Worm (Caenorhabditis elegans): ENCODE measurements around the gene C37C3.17.

DNA sequence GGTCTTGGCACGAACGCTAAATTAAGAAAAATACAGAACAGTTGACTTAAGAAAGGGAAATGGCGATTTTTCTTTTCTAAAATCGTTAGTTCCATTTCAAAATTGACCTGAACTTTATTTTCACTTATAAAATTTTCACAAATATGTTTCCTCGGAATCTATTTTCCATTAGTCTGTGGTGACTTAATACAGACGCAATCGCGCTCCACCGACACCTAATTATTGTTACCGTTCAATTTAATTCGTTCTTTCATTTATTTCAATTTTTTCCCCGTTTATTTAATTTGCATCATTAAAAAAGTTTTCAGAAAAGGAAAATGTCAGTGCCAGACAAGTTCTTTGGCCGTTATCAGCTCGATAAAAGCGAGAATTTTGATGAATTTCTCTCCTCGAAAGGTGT is 41.4 kb downstream of the C37C3.17 start, which contains the start of gene lbp-4:
- TF ChIP-seq nhr-77 (tag; optimal IDR thresholded peaks at IDR 0.05), result peak; percentile 23
- no peak for TF ChIP-seq unc-62 (GFP tag; optimal IDR thresholded peaks at IDR 0.05)
- no peak for TF ChIP-seq efl-3 (GFP tag; optimal IDR thresholded peaks at IDR 0.05)
- no peak for TF ChIP-seq sox-4 (tag; optimal IDR thresholded peaks at IDR 0.05)
- TF ChIP-seq fkh-10 (GFP tag; optimal IDR thresholded peaks at IDR 0.05), result no peak
- TF ChIP-seq nhr-76 (tag; optimal IDR thresholded peaks at IDR 0.05), result no peak
- peak in 1 of 2 experiments; percentile 33 for TF ChIP-seq ztf-11 (tag; optimal IDR thresholded peaks at IDR 0.05)
- no peak for TF ChIP-seq elt-2 (tag; optimal IDR thresholded peaks at IDR 0.05)
- no peak for TF ChIP-seq sup-37 (GFP tag; optimal IDR thresholded peaks at IDR 0.05)
- peak; percentile 25 for TF ChIP-seq pag-3 (tag; optimal IDR thresholded peaks at IDR 0.05; ENCODE audit: borderline replicate concordance, insufficient read depth)

Data from whole organism, L1 larva.